Worm (Caenorhabditis elegans) whole organism, late embryonic: Measurements from ENCODE around the gene acdh-13.

ENCODE experiments used
- C08G9.2 ChIP-seq: sonication (generic microtip); optimal IDR thresholded peaks from 2 replicates; lab custom pipeline; 2016; ENCODE audit warnings: mild to moderate bottlenecking, missing genetic modification characterization, moderate library complexity, missing compliant biosample characterization
- F13H6.1 ChIP-seq: sonication (generic microtip); optimal IDR thresholded peaks from 2 replicates; lab custom pipeline; 2016; ENCODE audit warnings: missing genetic modification characterization, missing compliant biosample characterization
- K02D7.2 ChIP-seq: sonication (generic microtip); optimal IDR thresholded peaks from 2 replicates; lab custom pipeline; 2017; ENCODE audit warnings: mild to moderate bottlenecking, missing genetic modification characterization, missing compliant biosample characterization
- K09A11.1 ChIP-seq: sonication (generic microtip); optimal IDR thresholded peaks from 2 replicates; lab custom pipeline; 2017; ENCODE audit warnings: antibody characterized with exemption, mild to moderate bottlenecking, missing genetic modification characterization, missing compliant biosample characterization; ENCODE audit not compliant: insufficient read depth
- Y22D7AL.16 ChIP-seq: sonication (generic microtip); optimal IDR thresholded peaks from 2 replicates; lab custom pipeline; 2016; ENCODE audit warnings: missing genetic modification characterization, missing compliant biosample characterization
- ceh-14 ChIP-seq: sonication (generic microtip); optimal IDR thresholded peaks from 2 replicates; lab custom pipeline; 2016; ENCODE audit warnings: missing genotype, missing genetic modification characterization, missing compliant biosample characterization
- ceh-18 ChIP-seq: sonication (generic microtip); optimal IDR thresholded peaks from 2 replicates; lab custom pipeline; 2016; ENCODE audit warnings: missing genetic modification characterization, missing compliant biosample characterization
- ceh-19 ChIP-seq: fragments of 200-800 bp; sonication (Bioruptor generic); optimal IDR thresholded peaks from 2 replicates; lab custom pipeline; 2018; ENCODE audit warnings: mild to moderate bottlenecking, missing genetic modification characterization, missing compliant biosample characterization
- ceh-2 ChIP-seq: sonication (generic microtip); optimal IDR thresholded peaks from 2 replicates; lab custom pipeline; 2016; ENCODE audit warnings: missing genotype, missing genetic modification characterization, missing compliant biosample characterization
- ceh-22 ChIP-seq: sonication (generic microtip); optimal IDR thresholded peaks from 2 replicates; lab custom pipeline; 2017; ENCODE audit warnings: missing biosample characterization, missing genetic modification characterization
- ceh-24 ChIP-seq: sonication (generic microtip); optimal IDR thresholded peaks from 2 replicates; lab custom pipeline; 2016; ENCODE audit warnings: mild to moderate bottlenecking, missing genetic modification characterization, missing compliant biosample characterization
- ceh-34 ChIP-seq: sonication (generic microtip); optimal IDR thresholded peaks from 2 replicates; lab custom pipeline; 2016; ENCODE audit warnings: mild to moderate bottlenecking, missing genetic modification characterization, missing compliant biosample characterization
- ceh-45 ChIP-seq: fragments of 200-800 bp; sonication (Bioruptor generic); IDR thresholded peaks from 2 replicates; pipeline ENCODE4 v1.3.6; 2022; ENCODE audit warnings: missing genetic modification reagents, missing genetic modification characterization, missing compliant biosample characterization
- ceh-48 ChIP-seq: sonication (generic microtip); optimal IDR thresholded peaks from 2 replicates; lab custom pipeline; 2016; ENCODE audit warnings: missing genetic modification characterization, inconsistent platforms, missing compliant biosample characterization
- ceh-9 ChIP-seq: sonication (generic microtip); optimal IDR thresholded peaks from 2 replicates; lab custom pipeline; 2016; ENCODE audit warnings: mild to moderate bottlenecking, missing genetic modification characterization, inconsistent platforms, missing compliant biosample characterization
- che-1 ChIP-seq: sonication (generic microtip); optimal IDR thresholded peaks from 2 replicates; lab custom pipeline; 2016; ENCODE audit warnings: mild to moderate bottlenecking, missing genetic modification characterization, missing compliant biosample characterization
- dve-1 ChIP-seq: sonication (generic microtip); optimal IDR thresholded peaks from 2 replicates; lab custom pipeline; 2017; ENCODE audit warnings: antibody characterized with exemption, mild to moderate bottlenecking, missing genetic modification characterization, missing compliant biosample characterization
- ets-4 ChIP-seq: sonication (generic microtip); optimal IDR thresholded peaks from 2 replicates; lab custom pipeline; 2016; ENCODE audit warnings: missing genetic modification characterization, missing compliant biosample characterization
- eyg-1 ChIP-seq: sonication (generic microtip); optimal IDR thresholded peaks from 2 replicates; lab custom pipeline; 2016; ENCODE audit warnings: missing genotype, missing genetic modification characterization, missing compliant biosample characterization
- gmeb-2 ChIP-seq: sonication (generic microtip); optimal IDR thresholded peaks from 2 replicates; lab custom pipeline; 2016; ENCODE audit warnings: missing genetic modification characterization, inconsistent platforms, missing compliant biosample characterization
- hlh-13 ChIP-seq: fragments of 200-800 bp; sonication (Bioruptor generic); optimal IDR thresholded peaks from 2 replicates; lab custom pipeline; 2018; ENCODE audit warnings: mild to moderate bottlenecking, missing genetic modification characterization, missing compliant biosample characterization
- hlh-6 ChIP-seq: sonication (generic microtip); optimal IDR thresholded peaks from 2 replicates; lab custom pipeline; 2016; ENCODE audit warnings: missing genotype, missing genetic modification characterization, missing compliant biosample characterization
- lim-6 ChIP-seq: sonication (generic microtip); optimal IDR thresholded peaks from 2 replicates; lab custom pipeline; 2016; ENCODE audit warnings: missing genetic modification characterization, missing compliant biosample characterization
- lin-11 ChIP-seq: fragments of 200-800 bp; sonication (Bioruptor generic); optimal IDR thresholded peaks from 2 replicates; lab custom pipeline; 2018; ENCODE audit warnings: mild to moderate bottlenecking, missing genetic modification characterization, missing compliant biosample characterization
- madf-2 ChIP-seq: sonication (generic microtip); optimal IDR thresholded peaks from 2 replicates; lab custom pipeline; 2017; ENCODE audit warnings: missing genetic modification characterization, missing compliant biosample characterization
- mec-3 ChIP-seq: sonication (generic microtip); optimal IDR thresholded peaks from 2 replicates; lab custom pipeline; 2016; ENCODE audit warnings: borderline replicate concordance, missing genetic modification characterization, missing compliant biosample characterization
- nfya-1 ChIP-seq: sonication (generic microtip); optimal IDR thresholded peaks from 2 replicates; lab custom pipeline; 2017; ENCODE audit warnings: missing genetic modification characterization, mild to moderate bottlenecking, missing compliant biosample characterization, antibody characterized with exemption, moderate library complexity
- nhr-11 ChIP-seq: fragments of 150-350 bp; optimal IDR thresholded peaks from 2 replicates; lab custom pipeline; 2014; ENCODE audit warnings: missing biosample characterization, missing genetic modification characterization
- pha-2 ChIP-seq: sonication (generic microtip); optimal IDR thresholded peaks from 2 replicates; lab custom pipeline; 2017; ENCODE audit warnings: mild to moderate bottlenecking, missing genetic modification characterization, missing compliant biosample characterization
- pqm-1 ChIP-seq: sonication (generic microtip); optimal IDR thresholded peaks from 2 replicates; lab custom pipeline; 2016; ENCODE audit warnings: missing genetic modification characterization, missing compliant biosample characterization
- pros-1 ChIP-seq: fragments of 150-350 bp; optimal IDR thresholded peaks from 2 replicates; lab custom pipeline; 2014; ENCODE audit warnings: missing biosample characterization, missing genetic modification reagents, missing genetic modification characterization
- rnt-1 ChIP-seq: sonication (generic microtip); optimal IDR thresholded peaks from 2 replicates; lab custom pipeline; 2016; ENCODE audit warnings: missing genetic modification characterization, missing compliant biosample characterization
- sox-2 ChIP-seq: fragments of 200-800 bp; sonication (Bioruptor generic); IDR thresholded peaks from 2 replicates; pipeline ENCODE4 v1.3.6; 2022; ENCODE audit warnings: missing genetic modification reagents, missing genetic modification characterization, missing compliant biosample characterization
- syd-9 ChIP-seq: sonication (generic microtip); optimal IDR thresholded peaks from 2 replicates; lab custom pipeline; 2016; ENCODE audit warnings: mild to moderate bottlenecking, missing genetic modification characterization, moderate library complexity, missing compliant biosample characterization
- tbx-2 ChIP-seq: sonication (generic microtip); optimal IDR thresholded peaks from 2 replicates; lab custom pipeline; 2016; ENCODE audit warnings: missing genetic modification characterization, missing compliant biosample characterization
- ttx-3 ChIP-seq: sonication (generic microtip); optimal IDR thresholded peaks from 2 replicates; lab custom pipeline; 2016; ENCODE audit warnings: missing genetic modification reagents, missing genetic modification characterization, missing compliant biosample characterization
- unc-3 ChIP-seq, 2 experiments: fragments of 200-800 bp in 1 of 2; sonication (Bioruptor generic) in 1 of 2; sonication (generic microtip) in 1 of 2; conservative IDR thresholded peaks in 1 of 2; optimal IDR thresholded peaks in 1 of 2; 2 replicates each; pipeline versions ENCODE4 v1.3.6 to Lab custom; 2016 to 2022; ENCODE audit warnings: missing compliant biosample characterization in 2 of 2, missing genetic modification characterization in 2 of 2, missing genetic modification reagents in 1 of 2
- unc-55 ChIP-seq: sonication (generic microtip); optimal IDR thresholded peaks from 2 replicates; lab custom pipeline; 2017; ENCODE audit warnings: missing biosample characterization, missing genetic modification reagents, missing genetic modification characterization
- unc-86 ChIP-seq: sonication (generic microtip); optimal IDR thresholded peaks from 2 replicates; lab custom pipeline; 2016; ENCODE audit warnings: missing genetic modification characterization, missing compliant biosample characterization
- zip-5 ChIP-seq: sonication (generic microtip); optimal IDR thresholded peaks from 2 replicates; lab custom pipeline; 2016; ENCODE audit warnings: missing genetic modification characterization, missing compliant biosample characterization

The acdh-13 gene

DNA sequence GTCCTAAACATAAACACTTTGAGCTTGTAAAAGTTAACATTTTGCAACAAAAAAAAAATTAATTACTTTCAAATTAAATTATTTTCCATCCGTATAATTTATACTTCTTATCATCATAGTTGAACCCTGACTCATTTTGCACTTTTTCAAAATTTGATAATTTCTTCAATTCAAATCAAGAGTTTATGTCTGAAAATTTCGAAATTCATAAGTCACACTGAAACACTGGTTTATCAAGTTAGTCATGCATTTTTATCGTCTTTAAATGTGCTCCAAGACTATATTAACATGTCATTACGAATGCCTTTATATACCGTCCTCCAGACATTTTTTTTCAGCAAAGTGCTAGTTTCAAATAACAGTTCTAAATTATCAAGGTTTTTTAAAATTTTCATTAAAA lies 41.0 kb upstream of the acdh-13 start:
- TF ChIP-seq tbx-2 (tag; lab: Kevin White, UChicago): no peak
- TF ChIP-seq dve-1 (tag; lab: Kevin White, UChicago): no peak
- no peak for TF ChIP-seq unc-86 (tag; lab: Kevin White, UChicago)
- TF ChIP-seq ceh-45 (GFP tag; lab: Robert Waterston, UW): no peak
- no peak for TF ChIP-seq K02D7.2 (tag; lab: Kevin White, UChicago)
- TF ChIP-seq ceh-19 (GFP tag; lab: Kevin White, UChicago): no peak
- no peak for TF ChIP-seq gmeb-2 (tag; lab: Kevin White, UChicago)
- no peak for TF ChIP-seq unc-3 (GFP tag; conservative IDR thresholded peaks at IDR 0.05; lab: Robert Waterston, UW)
- TF ChIP-seq unc-3 (tag; optimal IDR thresholded peaks at IDR 0.05; lab: Kevin White, UChicago): no peak
- TF ChIP-seq syd-9: no peak
- no peak for TF ChIP-seq ceh-24 (tag; lab: Kevin White, UChicago)
- TF ChIP-seq ceh-18 (tag; lab: Kevin White, UChicago): no peak
- TF ChIP-seq C08G9.2 (tag; lab: Kevin White, UChicago): no peak

DNA sequence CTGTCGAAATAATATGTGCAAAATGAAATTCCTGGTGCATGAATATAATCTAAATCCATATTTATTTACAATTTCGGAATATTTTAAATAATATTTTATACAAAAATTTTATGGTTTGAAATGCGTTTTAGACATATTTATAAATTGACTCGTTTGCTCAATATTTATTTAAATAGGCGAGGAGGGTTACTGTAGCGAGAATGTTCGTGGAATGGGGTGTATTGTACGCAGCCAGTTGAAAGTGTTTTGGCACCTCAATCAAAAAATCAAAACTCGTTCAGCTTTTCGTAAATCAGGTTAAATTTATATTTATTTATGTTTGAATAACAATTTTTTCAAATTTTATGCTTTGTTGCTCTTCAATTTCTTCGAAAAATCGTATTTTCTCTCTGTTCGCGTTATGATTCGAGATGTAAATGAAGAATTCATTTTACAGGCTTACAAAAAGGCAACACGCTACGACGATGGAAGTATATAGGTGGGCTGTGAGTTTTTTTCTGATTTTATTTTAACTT lies 40.1 kb upstream of the acdh-13 start, which contains the start of gene hyl-1:
hyl-1 (plus strand) TSS at position 465 of the 515 bp plus-strand sequence.
- no peak for TF ChIP-seq ceh-18 (tag; lab: Kevin White, UChicago)
- no peak for TF ChIP-seq hlh-6 (tag; lab: Kevin White, UChicago)
- TF ChIP-seq rnt-1: no peak
- TF ChIP-seq zip-5 (tag; lab: Kevin White, UChicago): no peak
- no peak for TF ChIP-seq lin-11 (tag; lab: Kevin White, UChicago)
- TF ChIP-seq pros-1 (tag; lab: Kevin White, UChicago): no peak
- TF ChIP-seq ceh-9 (tag; lab: Kevin White, UChicago): no peak
- no peak for TF ChIP-seq gmeb-2 (tag; lab: Kevin White, UChicago)
- no peak for TF ChIP-seq ceh-34 (tag; lab: Kevin White, UChicago)
- no peak for TF ChIP-seq madf-2
- TF ChIP-seq ceh-14 (tag; lab: Kevin White, UChicago): no peak
- TF ChIP-seq nfya-1 (tag; lab: Kevin White, UChicago): no peak
- no peak for TF ChIP-seq syd-9
- TF ChIP-seq mec-3 (tag; lab: Kevin White, UChicago): no peak
- TF ChIP-seq ceh-48 (tag; lab: Kevin White, UChicago): no peak
- TF ChIP-seq ceh-19 (GFP tag; lab: Kevin White, UChicago): no peak
- TF ChIP-seq sox-2 (GFP tag; lab: Robert Waterston, UW): no peak
- TF ChIP-seq che-1 (tag; lab: Kevin White, UChicago): no peak

DNA sequence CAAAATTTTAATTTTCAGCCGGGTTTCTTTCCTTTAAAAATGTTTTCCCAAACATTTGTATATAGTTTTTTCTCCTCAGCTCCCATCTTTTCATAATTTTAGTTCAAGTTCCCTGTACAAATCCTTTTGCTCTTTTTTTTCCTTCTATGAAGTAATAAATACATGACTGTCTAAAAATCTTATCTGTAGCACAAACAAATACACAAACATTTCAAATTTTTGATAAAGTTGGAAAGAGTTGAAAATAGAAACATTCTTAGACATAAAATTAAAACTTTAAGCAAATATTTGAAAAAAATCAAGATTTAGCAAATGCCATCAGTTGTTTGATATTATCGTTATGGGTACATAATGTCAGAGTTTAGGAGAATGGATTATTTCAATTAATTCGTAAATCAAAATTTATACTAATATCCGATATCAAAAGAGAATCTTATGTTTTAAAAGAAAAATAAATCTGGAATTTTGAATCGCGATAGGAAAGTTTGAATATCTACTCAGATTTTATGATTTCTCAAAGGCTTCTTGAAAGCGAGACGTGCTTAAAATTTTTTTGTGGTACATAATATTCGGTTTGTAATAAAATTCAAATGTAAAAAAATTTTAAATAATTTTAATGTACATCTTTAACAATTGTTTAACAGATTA lies 39.5 kb upstream of the acdh-13 start:
- TF ChIP-seq gmeb-2 (tag; lab: Kevin White, UChicago) (no peak), nhr-11 (no peak), lim-6 (tag; lab: Kevin White, UChicago) (no peak), ceh-2 (tag; lab: Kevin White, UChicago) (no peak), F13H6.1 (tag; lab: Kevin White, UChicago) (no peak), pqm-1 (tag; lab: Kevin White, UChicago) (no peak), ets-4 (tag; lab: Kevin White, UChicago) (no peak), K09A11.1 (tag; lab: Kevin White, UChicago) (no peak), tbx-2 (tag; lab: Kevin White, UChicago) (no peak), pha-2 (tag; lab: Kevin White, UChicago) (no peak), unc-86 (tag; lab: Kevin White, UChicago) (no peak), eyg-1 (no peak), hlh-13 (GFP tag; lab: Kevin White, UChicago) (no peak), hlh-6 (tag; lab: Kevin White, UChicago) (no peak), ceh-34 (tag; lab: Kevin White, UChicago) (no peak), ceh-22 (tag; lab: Kevin White, UChicago) (no peak), Y22D7AL.16 (tag; lab: Kevin White, UChicago) (no peak), C08G9.2 (tag; lab: Kevin White, UChicago) (no peak), ttx-3 (tag; lab: Kevin White, UChicago) (no peak), unc-55 (GFP tag; lab: Kevin White, UChicago) (no peak)
